Worm (Caenorhabditis elegans): ENCODE results near the gene sir-2.1.

ce11 chrIV:10366018-10366417 is at the start of gene sir-2.1:
- TF ChIP-seq dao-5 (tag; optimal IDR thresholded peaks at IDR 0.05) = no peak
- TF ChIP-seq him-1 (tag; optimal IDR thresholded peaks at IDR 0.05) = no peak
